Worm (Caenorhabditis elegans): ENCODE measurements around the gene fbxa-167.

- TF ChIP-seq ztf-23 (GFP tag; IDR thresholded peaks at IDR 0.05) = no peak
- no peak for TF ChIP-seq flt-1 (GFP tag; IDR thresholded peaks at IDR 0.05)
- TF ChIP-seq klf-2 (GFP tag; conservative IDR thresholded peaks at IDR 0.05) = no peak
- TF ChIP-seq ztf-29 (GFP tag; IDR thresholded peaks at IDR 0.05) = no peak
- TF ChIP-seq tab-1 (GFP tag; IDR thresholded peaks at IDR 0.05) = no peak
- no peak for TF ChIP-seq T22C8.4 (GFP tag; IDR thresholded peaks at IDR 0.05)
- no peak for TF ChIP-seq med-1 (GFP tag; optimal IDR thresholded peaks at IDR 0.05; ENCODE audit: insufficient read depth)
- no peak for TF ChIP-seq cog-1 (tag; optimal IDR thresholded peaks at IDR 0.05)
- no peak for TF ChIP-seq ref-1 (GFP tag; conservative IDR thresholded peaks at IDR 0.05)
These were observed 25.3 kb upstream of the fbxa-167 start, which contains the start of gene gst-14 for ce11 chrII:13616000-13616399.
